Worm (Caenorhabditis elegans) whole organism, early embryonic: ENCODE results near the gene srv-13.

Experiments used
- B0310.2 ChIP-seq: sonication (generic microtip); optimal IDR thresholded peaks from 2 replicates; lab custom pipeline; 2016; ENCODE audit warnings: mild to moderate bottlenecking, missing genetic modification characterization, missing compliant biosample characterization
- F13C5.2 ChIP-seq: sonication (generic microtip); optimal IDR thresholded peaks from 2 replicates; lab custom pipeline; 2017; ENCODE audit warnings: mild to moderate bottlenecking, missing genetic modification characterization, inconsistent platforms, missing compliant biosample characterization
- ama-1 ChIP-seq: fragments of 150-350 bp; optimal IDR thresholded peaks from 2 replicates; lab custom pipeline; 2014
- ceh-13 ChIP-seq: fragments of 200-800 bp; sonication (Bioruptor generic); optimal IDR thresholded peaks from 2 replicates; lab custom pipeline; 2018; ENCODE audit warnings: mild to moderate bottlenecking, missing genetic modification characterization, missing compliant biosample characterization
- ets-7 ChIP-seq: sonication (generic microtip); optimal IDR thresholded peaks from 2 replicates; lab custom pipeline; 2016; ENCODE audit warnings: missing genotype, missing genetic modification characterization, missing compliant biosample characterization
- flt-1 ChIP-seq: fragments of 200-800 bp; sonication (Bioruptor generic); IDR thresholded peaks from 2 replicates; pipeline ENCODE4 v1.3.6; 2022; ENCODE audit warnings: missing genetic modification characterization, missing compliant biosample characterization
- hmbx-1 ChIP-seq: sonication (generic microtip); optimal IDR thresholded peaks from 2 replicates; lab custom pipeline; 2016; ENCODE audit warnings: mild to moderate bottlenecking, missing genetic modification characterization, missing compliant biosample characterization
- hmg-4 ChIP-seq: fragments of 200-800 bp; sonication (Bioruptor generic); optimal IDR thresholded peaks from 2 replicates; lab custom pipeline; 2018; ENCODE audit warnings: mild to moderate bottlenecking, missing genetic modification characterization, missing compliant biosample characterization
- sea-1 ChIP-seq: fragments of 200-800 bp; sonication (Bioruptor generic); conservative IDR thresholded peaks from 2 replicates; pipeline ENCODE4 v1.3.6; 2022; ENCODE audit warnings: missing genetic modification characterization, missing compliant biosample characterization
- tbx-11 ChIP-seq: fragments of 200-800 bp; sonication (Bioruptor generic); IDR thresholded peaks from 2 replicates; pipeline ENCODE4 v1.3.6; 2022; ENCODE audit warnings: missing genetic modification characterization, missing compliant biosample characterization
- tbx-37 ChIP-seq: fragments of 200-800 bp; sonication (Bioruptor generic); conservative IDR thresholded peaks from 2 replicates; pipeline ENCODE4 v1.3.6; 2022; ENCODE audit warnings: missing genetic modification reagents, missing genetic modification characterization, missing compliant biosample characterization
- tra-4 ChIP-seq: sonication (generic microtip); optimal IDR thresholded peaks from 2 replicates; lab custom pipeline; 2017; ENCODE audit warnings: missing genetic modification characterization, missing compliant biosample characterization

ce11 chrIV:6366032-6366431, 38.9 kb upstream of the srv-13 start:
- no peak for TF ChIP-seq tra-4 (tag; lab: Kevin White, UChicago)
- TF ChIP-seq ama-1 (lab: Kevin White, UChicago): no peak
- TF ChIP-seq tbx-11 (GFP tag; lab: Robert Waterston, UW): no peak
- TF ChIP-seq ets-7 (tag; lab: Kevin White, UChicago): no peak
- no peak for TF ChIP-seq hmg-4 (GFP tag; lab: Kevin White, UChicago)
- no peak for TF ChIP-seq B0310.2 (tag; lab: Kevin White, UChicago)
- no peak for TF ChIP-seq F13C5.2 (tag; lab: Kevin White, UChicago)
- no peak for TF ChIP-seq ceh-13 (GFP tag; lab: Kevin White, UChicago)
- TF ChIP-seq sea-1 (GFP tag; lab: Robert Waterston, UW): no peak
- no peak for TF ChIP-seq flt-1
- TF ChIP-seq hmbx-1 (tag; lab: Kevin White, UChicago): no peak
- TF ChIP-seq tbx-37: no peak
